Fruit fly (Drosophila melanogaster): ENCODE measurements around the gene CG32486.

CG32486 gene

dm6 chr3L:3106908-3107821 is 36.5 kb upstream of the CG32486 start, which contains the start of gene Cht7 (continued):
- TF ChIP-seq az2 (GFP tag; optimal IDR thresholded peaks at IDR 0.05) (peak; percentile 88), grn (GFP tag; optimal IDR thresholded peaks at IDR 0.05) (no peak), CG4820 (GFP tag; optimal IDR thresholded peaks at IDR 0.05) (peak; percentile 69), eyg (GFP tag; optimal IDR thresholded peaks at IDR 0.05) (peak; percentile 4), Dek (tag; optimal IDR thresholded peaks at IDR 0.05) (peak; percentile 88), CG17568 (GFP tag; optimal IDR thresholded peaks at IDR 0.05) (peak; percentile 83), sens-2 (GFP tag; IDR thresholded peaks at IDR 0.05) (peak; percentile 54; the same call in 1 of the 2 replicates), sr (GFP tag; IDR thresholded peaks at IDR 0.05) (no peak), Tbp (GFP tag; optimal IDR thresholded peaks at IDR 0.05) (no peak), CG9932 (GFP tag; IDR thresholded peaks at IDR 0.05) (peak; percentile 87), CG14014 (GFP tag; IDR thresholded peaks at IDR 0.05) (peak; percentile 74), CG30403 (GFP tag; optimal IDR thresholded peaks at IDR 0.05) (peak; percentile 91), Spps (tag; optimal IDR thresholded peaks at IDR 0.05) (peak; percentile 49), Dad (GFP tag; optimal IDR thresholded peaks at IDR 0.05) (peak; percentile 64), jumu (GFP tag; optimal IDR thresholded peaks at IDR 0.05) (peak; percentile 57), CG10959 (GFP tag; IDR thresholded peaks at IDR 0.05) (peak; percentile 63), sqz (GFP tag; optimal IDR thresholded peaks at IDR 0.05) (peak; percentile 76), HLHmδ (GFP tag; optimal IDR thresholded peaks at IDR 0.05) (no peak), CG6683 (GFP tag; optimal IDR thresholded peaks at IDR 0.05) (peak; percentile 47), CG18262 (tag; optimal IDR thresholded peaks at IDR 0.05) (peak; percentile 89), vvl (GFP tag; IDR thresholded peaks at IDR 0.05) (peak; percentile 82), Lpt (GFP tag; optimal IDR thresholded peaks at IDR 0.05) (no peak), CG9609 (GFP tag; optimal IDR thresholded peaks at IDR 0.05) (peak; percentile 62), Poxn (GFP tag; IDR thresholded peaks at IDR 0.05) (no peak), CG14050 (GFP tag; IDR thresholded peaks at IDR 0.05) (peak; percentile 82), wek (GFP tag; optimal IDR thresholded peaks at IDR 0.05) (peak; percentile 15), NFAT (GFP tag; IDR thresholded peaks at IDR 0.05) (peak; percentile 61), CG8089 (GFP tag; optimal IDR thresholded peaks at IDR 0.05) (peak; percentile 19), Max (GFP tag; optimal IDR thresholded peaks at IDR 0.05) (peak; percentile 68), NC2α (GFP tag; optimal IDR thresholded peaks at IDR 0.05) (peak; percentile 50), twi (tag; optimal IDR thresholded peaks at IDR 0.05) (peak; percentile 72), vnd (GFP tag; IDR thresholded peaks at IDR 0.05; ENCODE audit: partially characterized antibody) (no peak), CG16863 (GFP tag; optimal IDR thresholded peaks at IDR 0.05) (peak; percentile 79), CrebB (tag; optimal IDR thresholded peaks at IDR 0.05) (peak; percentile 56), CG7987 (GFP tag; optimal IDR thresholded peaks at IDR 0.05) (peak; percentile 39), br (optimal IDR thresholded peaks at IDR 0.05) (no peak), kni (GFP tag; optimal IDR thresholded peaks at IDR 0.05) (peak; percentile 65), CG10979 (tag; optimal IDR thresholded peaks at IDR 0.05) (peak; percentile 87), chn (GFP tag; optimal IDR thresholded peaks at IDR 0.05) (peak; percentile 81), BtbVII (GFP tag; optimal IDR thresholded peaks at IDR 0.05) (peak; percentile 76), CG10321 (GFP tag; IDR thresholded peaks at IDR 0.05) (0 out of 2 replicates have a peak, but pooled peaks have one; percentile 29), Atf6 (GFP tag; IDR thresholded peaks at IDR 0.05) (peak; percentile 86), org-1 (GFP tag; optimal IDR thresholded peaks at IDR 0.05) (peak; percentile 83), D (optimal IDR thresholded peaks at IDR 0.05) (no peak), D (GFP tag; optimal IDR thresholded peaks at IDR 0.05) (peak; percentile 81), slou (GFP tag; optimal IDR thresholded peaks at IDR 0.05) (peak; percentile 32), dysf (GFP tag; IDR thresholded peaks at IDR 0.05) (peak; percentile 91), emc (GFP tag; optimal IDR thresholded peaks at IDR 0.05) (peak; percentile 14), CG7745 (tag; optimal IDR thresholded peaks at IDR 0.05) (no peak), CG14965 (GFP tag; optimal IDR thresholded peaks at IDR 0.05; ENCODE audit: borderline replicate concordance) (no peak)

All from whole organism, embryonic.